Worm (Caenorhabditis elegans) whole organism, L4/young adult: ENCODE data around the gene zig-11.

Experiments used
- dao-5 ChIP-seq: sonication (generic microtip); optimal IDR thresholded peaks from 2 replicates; lab custom pipeline; 2016; ENCODE audit warnings: missing genotype, missing genetic modification characterization, moderate library complexity, missing compliant biosample characterization
- him-1 ChIP-seq: sonication (generic microtip); optimal IDR thresholded peaks from 2 replicates; lab custom pipeline; 2016; ENCODE audit warnings: missing genotype, missing genetic modification reagents, missing genetic modification characterization, missing compliant biosample characterization

ce11 chrV:1927015-1927414 is 34.3 kb upstream of the zig-11 start, which contains the start of gene T06A1.5:
- TF ChIP-seq dao-5 (tag; lab: Kevin White, UChicago): no peak
- TF ChIP-seq him-1 (tag; lab: Kevin White, UChicago): no peak
